Fruit fly (Drosophila melanogaster) whole organism, embryonic: ENCODE measurements around the gene Trl.

Experiments used
- ATbp ChIP-seq: fragments of 200-800 bp; sonication (Bioruptor generic); optimal IDR thresholded peaks from 2 replicates; lab custom pipeline; 2017; ENCODE audit warnings: missing biosample characterization, mild to moderate bottlenecking, missing genetic modification characterization, missing genetic modification reagents
- Awh ChIP-seq: fragments of 200-800 bp; sonication (Bioruptor generic); IDR thresholded peaks from 2 replicates; pipeline ENCODE4, ENCODE4 v1.3.6; 2022; ENCODE audit warnings: missing biosample characterization, missing genetic modification characterization
- CG10209 ChIP-seq: fragments of 200-800 bp; sonication (Bioruptor generic); optimal IDR thresholded peaks from 3 replicates; lab custom pipeline; 2017; ENCODE audit warnings: missing biosample characterization, mild to moderate bottlenecking, missing genetic modification characterization, missing genetic modification reagents
- CG10431 ChIP-seq: fragments of 200-800 bp; sonication (Bioruptor generic); optimal IDR thresholded peaks from 3 replicates; lab custom pipeline; 2018; ENCODE audit warnings: missing biosample characterization, mild to moderate bottlenecking, missing genetic modification characterization
- CG10654 ChIP-seq: fragments of 200-800 bp; sonication (Bioruptor generic); optimal IDR thresholded peaks from 2 replicates; lab custom pipeline; 2016; ENCODE audit warnings: missing biosample characterization, missing genetic modification characterization
- CG13287 ChIP-seq: fragments of 200-800 bp; sonication (Bioruptor generic); IDR thresholded peaks from 2 replicates; pipeline ENCODE4 v1.3.6; 2022; ENCODE audit warnings: missing biosample characterization, missing genetic modification characterization; ENCODE audit not compliant: partially characterized antibody
- CG13894 ChIP-seq: fragments of 200-800 bp; sonication (Bioruptor generic); optimal IDR thresholded peaks from 3 replicates; lab custom pipeline; 2018; ENCODE audit warnings: missing biosample characterization, mild to moderate bottlenecking, missing genetic modification characterization, moderate library complexity
- CG14050 ChIP-seq: fragments of 200-800 bp; sonication (Bioruptor generic); IDR thresholded peaks from 3 replicates; pipeline ENCODE4 v1.3.6; 2022; ENCODE audit warnings: missing biosample characterization, missing genetic modification characterization
- CG15011 ChIP-seq: fragments of 200-800 bp; sonication (Bioruptor generic); optimal IDR thresholded peaks from 3 replicates; lab custom pipeline; 2018; ENCODE audit warnings: missing biosample characterization, mild to moderate bottlenecking, missing genetic modification characterization
- CG1602 ChIP-seq: fragments of 200-800 bp; sonication (Bioruptor generic); optimal IDR thresholded peaks from 3 replicates; lab custom pipeline; 2016; ENCODE audit warnings: missing biosample characterization, missing genetic modification characterization
- CG16815 ChIP-seq: fragments of 200-800 bp; sonication (Bioruptor generic); optimal IDR thresholded peaks from 3 replicates; lab custom pipeline; 2017; ENCODE audit warnings: missing biosample characterization, mild to moderate bottlenecking, missing genetic modification characterization
- CG17912 ChIP-seq: fragments of 200-800 bp; sonication (Bioruptor generic); optimal IDR thresholded peaks from 2 replicates; lab custom pipeline; 2018; ENCODE audit warnings: missing biosample characterization, mild to moderate bottlenecking, missing genetic modification characterization
- CG2202 ChIP-seq: fragments of 200-800 bp; sonication (Bioruptor generic); optimal IDR thresholded peaks from 2 replicates; lab custom pipeline; 2018; ENCODE audit warnings: missing biosample characterization, mild to moderate bottlenecking, missing genetic modification characterization
- CG2678 ChIP-seq: fragments of 200-800 bp; sonication (Bioruptor generic); optimal IDR thresholded peaks from 3 replicates; lab custom pipeline; 2019; ENCODE audit warnings: missing biosample characterization, mild to moderate bottlenecking, missing genetic modification characterization, moderate library complexity
- CG30431 ChIP-seq: fragments of 200-800 bp; sonication (Bioruptor generic); optimal IDR thresholded peaks from 2 replicates; lab custom pipeline; 2017; ENCODE audit warnings: missing biosample characterization, missing genetic modification characterization
- CG32767 ChIP-seq: fragments of 200-800 bp; sonication (Bioruptor generic); IDR thresholded peaks from 2 replicates; pipeline ENCODE4 v1.3.6; 2022; ENCODE audit warnings: missing biosample characterization, missing genetic modification characterization
- CG42726 ChIP-seq: fragments of 200-800 bp; sonication (Bioruptor generic); IDR thresholded peaks from 2 replicates; pipeline ENCODE4 v1.3.6; 2022; ENCODE audit warnings: missing biosample characterization, missing genetic modification characterization; ENCODE audit not compliant: partially characterized antibody
- CG43689 ChIP-seq: fragments of 200-800 bp; sonication (Bioruptor generic); IDR thresholded peaks from 2 replicates; pipeline ENCODE4 v1.3.6; 2022; ENCODE audit warnings: missing biosample characterization, missing genetic modification characterization
- CG7372 ChIP-seq: fragments of 200-800 bp; sonication (Bioruptor generic); IDR thresholded peaks from 2 replicates; pipeline ENCODE4 v1.3.6; 2022; ENCODE audit warnings: missing biosample characterization, missing genetic modification characterization
- CG8944 ChIP-seq: fragments of 200-800 bp; sonication (Bioruptor generic); optimal IDR thresholded peaks from 3 replicates; lab custom pipeline; 2016; ENCODE audit warnings: missing biosample characterization, missing genetic modification characterization
- CG9797 ChIP-seq: fragments of 200-800 bp; sonication (Bioruptor generic); optimal IDR thresholded peaks from 3 replicates; lab custom pipeline; 2018; ENCODE audit warnings: missing biosample characterization, mild to moderate bottlenecking, missing genetic modification characterization
- CHES-1-like ChIP-seq: fragments of 200-800 bp; sonication (Bioruptor generic); optimal IDR thresholded peaks from 2 replicates; lab custom pipeline; 2016; ENCODE audit warnings: missing biosample characterization, missing genetic modification characterization
- Camta ChIP-seq: fragments of 200-800 bp; sonication (Bioruptor generic); optimal IDR thresholded peaks from 2 replicates; lab custom pipeline; 2016; ENCODE audit warnings: missing biosample characterization, missing genetic modification characterization
- D19A ChIP-seq: fragments of 200-800 bp; optimal IDR thresholded peaks from 3 replicates; lab custom pipeline; 2019; ENCODE audit warnings: missing biosample characterization, mild to moderate bottlenecking, missing genetic modification characterization, moderate library complexity
- Drgx ChIP-seq: fragments of 200-800 bp; sonication (Bioruptor generic); IDR thresholded peaks from 2 replicates; pipeline ENCODE4 v1.3.6; 2022; ENCODE audit warnings: missing biosample characterization, missing genetic modification characterization
- Ets65A ChIP-seq: fragments of 200-800 bp; sonication (Bioruptor generic); peaks from one replicate; lab custom pipeline; 2016; ENCODE audit warnings: missing biosample characterization, missing genetic modification characterization
- Lpt ChIP-seq: fragments of >200 bp; optimal IDR thresholded peaks from 2 replicates; lab custom pipeline; 2018; ENCODE audit warnings: missing biosample characterization, missing genetic modification characterization
- Myb ChIP-seq: fragments of 200-800 bp; sonication (Bioruptor generic); optimal IDR thresholded peaks from 2 replicates; lab custom pipeline; 2016; ENCODE audit warnings: missing biosample characterization, missing genetic modification characterization
- NfI ChIP-seq: fragments of 200-800 bp; sonication (Bioruptor generic); optimal IDR thresholded peaks from 3 replicates; lab custom pipeline; 2018; ENCODE audit warnings: missing biosample characterization, mild to moderate bottlenecking, missing genetic modification characterization, moderate library complexity
- Poxn ChIP-seq: fragments of 200-800 bp; sonication (Bioruptor generic); IDR thresholded peaks from 2 replicates; pipeline ENCODE4 v1.3.6; 2022; ENCODE audit warnings: missing biosample characterization, missing genetic modification characterization
- Spps ChIP-seq: fragments of 200-800 bp; sonication (Bioruptor generic); optimal IDR thresholded peaks from 2 replicates; lab custom pipeline; 2018; ENCODE audit warnings: missing biosample characterization, mild to moderate bottlenecking, missing genetic modification characterization
- TFAM ChIP-seq: fragments of 200-800 bp; sonication (Bioruptor generic); optimal IDR thresholded peaks from 2 replicates; lab custom pipeline; 2017; ENCODE audit warnings: missing biosample characterization, missing genetic modification characterization, inconsistent platforms
- ase ChIP-seq: fragments of 200-800 bp; sonication (Bioruptor generic); IDR thresholded peaks from 3 replicates; pipeline ENCODE4 v1.3.6; 2022; ENCODE audit warnings: missing biosample characterization, missing genetic modification characterization
- crol ChIP-seq: fragments of 200-800 bp; sonication (Bioruptor generic); IDR thresholded peaks from 2 replicates; pipeline ENCODE4 v1.3.6; 2022; ENCODE audit warnings: missing biosample characterization, missing genetic modification characterization
- crp ChIP-seq, 2 experiments: fragments of 200-800 bp; sonication (Bioruptor generic); optimal IDR thresholded peaks; 2 replicates in 1 of 2; 3 replicates in 1 of 2; lab custom pipeline; 2017; ENCODE audit warnings: missing biosample characterization in 2 of 2, missing genetic modification characterization in 2 of 2, mild to moderate bottlenecking in 1 of 2, moderate library complexity in 1 of 2
- disco-r ChIP-seq: fragments of 200-800 bp; sonication (Bioruptor generic); optimal IDR thresholded peaks from 2 replicates; lab custom pipeline; 2016; ENCODE audit warnings: missing biosample characterization, missing genetic modification characterization
- dmrt11E ChIP-seq: fragments of 200-800 bp; sonication (Bioruptor generic); optimal IDR thresholded peaks from 3 replicates; lab custom pipeline; 2018; ENCODE audit warnings: missing biosample characterization, mild to moderate bottlenecking, missing genetic modification characterization, moderate library complexity
- fd64A ChIP-seq: fragments of 200-800 bp; sonication (Bioruptor generic); optimal IDR thresholded peaks from 3 replicates; lab custom pipeline; 2018; ENCODE audit warnings: missing biosample characterization, mild to moderate bottlenecking, missing genetic modification characterization
- ken ChIP-seq: fragments of 200-800 bp; sonication (Bioruptor generic); IDR thresholded peaks from 3 replicates; pipeline ENCODE4 v1.3.6; 2022; ENCODE audit warnings: missing biosample characterization, missing genetic modification characterization
- lilli ChIP-seq: fragments of 200-800 bp; sonication (Bioruptor generic); optimal IDR thresholded peaks from 3 replicates; lab custom pipeline; 2016; ENCODE audit warnings: missing biosample characterization, missing genetic modification characterization
- peb ChIP-seq: fragments of 200-800 bp; sonication (Bioruptor generic); IDR thresholded peaks from 2 replicates; pipeline ENCODE4 v1.3.6; 2022; ENCODE audit warnings: missing biosample characterization, missing genetic modification characterization
- pfk ChIP-seq: fragments of 200-800 bp; sonication (Bioruptor generic); optimal IDR thresholded peaks from 2 replicates; lab custom pipeline; 2018; ENCODE audit warnings: missing biosample characterization, mild to moderate bottlenecking, missing genetic modification characterization, moderate library complexity
- rib ChIP-seq: fragments of 200-800 bp; sonication (Bioruptor generic); IDR thresholded peaks from 2 replicates; pipeline ENCODE4 v1.3.6; 2022; ENCODE audit warnings: missing biosample characterization, missing genetic modification characterization
- run ChIP-seq: fragments of 200-800 bp; sonication (Bioruptor generic); optimal IDR thresholded peaks from 3 replicates; lab custom pipeline; 2018; ENCODE audit warnings: missing biosample characterization, mild to moderate bottlenecking, missing genetic modification characterization
- sc ChIP-seq, 3 experiments: fragments of >200 bp in 2 of 3; fragments of 200-800 bp in 1 of 3; sonication (Bioruptor generic) in 1 of 3; optimal IDR thresholded peaks; 2 replicates in 2 of 3; 3 replicates in 1 of 3; lab custom pipeline; 2017; ENCODE audit warnings: mild to moderate bottlenecking in 1 of 3, missing biosample characterization in 1 of 3, missing genetic modification characterization in 1 of 3, missing genetic modification reagents in 1 of 3
- sna ChIP-seq: fragments of 200-800 bp; sonication (Bioruptor generic); IDR thresholded peaks from 2 replicates; pipeline ENCODE4 v1.3.6; 2022; ENCODE audit warnings: missing biosample characterization, missing genetic modification characterization; ENCODE audit not compliant: partially characterized antibody
- ssp ChIP-seq: fragments of 200-800 bp; sonication (Bioruptor generic); IDR thresholded peaks from 2 replicates; pipeline ENCODE4 v1.3.6; 2022; ENCODE audit warnings: missing biosample characterization, missing genetic modification characterization
- sug ChIP-seq: fragments of 200-800 bp; optimal IDR thresholded peaks from 2 replicates; lab custom pipeline; 2019; ENCODE audit warnings: missing biosample characterization, mild to moderate bottlenecking, missing genetic modification characterization, moderate library complexity
- wdn ChIP-seq: fragments of 200-800 bp; sonication (Bioruptor generic); IDR thresholded peaks from 2 replicates; pipeline ENCODE4 v1.3.6; 2022; ENCODE audit warnings: missing biosample characterization, missing genetic modification characterization
- zfh1 ChIP-seq: fragments of 200-800 bp; sonication (Bioruptor generic); IDR thresholded peaks from 3 replicates; pipeline ENCODE4 v1.3.6; 2022; ENCODE audit warnings: missing biosample characterization, missing genetic modification characterization

Trl gene

DNA sequence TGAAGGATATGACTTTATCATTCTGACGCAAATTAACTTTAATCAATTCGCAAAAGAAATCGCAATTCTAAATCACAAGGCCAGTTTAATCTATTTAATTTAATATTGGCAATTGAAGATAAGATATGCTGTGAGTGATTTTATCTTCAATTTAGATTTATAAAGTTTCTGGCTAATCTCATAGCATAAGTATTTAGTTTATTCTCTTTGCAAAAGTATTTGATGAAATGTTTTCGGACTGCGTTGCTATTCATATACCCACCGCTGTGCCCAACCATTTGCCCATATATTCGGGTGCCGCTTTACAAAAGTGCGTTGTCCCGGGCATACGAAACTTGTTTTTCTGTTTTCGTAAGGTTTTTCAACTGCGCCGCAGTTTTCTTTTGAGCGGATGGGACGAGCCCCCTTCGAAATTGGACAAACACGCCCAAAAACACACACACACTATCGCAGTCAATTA lies 24.1 kb upstream of the Trl start (continued):
- TF ChIP-seq ken (GFP tag; lab: Robert Waterston, UW) (peak; percentile 77), ase (peak; percentile 79), CG1602 (peak; percentile 95), CG32767 (peak; percentile 95), Awh (GFP tag; lab: Robert Waterston, UW) (peak; percentile 73), peb (GFP tag; lab: Robert Waterston, UW) (peak; percentile 78), CG10431 (GFP tag; lab: Kevin White, UChicago) (peak; percentile 90), CG8944 (peak; percentile 88), Camta (GFP tag; lab: Kevin White, UChicago) (peak; percentile 95), sna (GFP tag; lab: Robert Waterston, UW) (no peak), CG2202 (tag; lab: Kevin White, UChicago) (peak; percentile 96), ssp (peak; percentile 78), dmrt11E (tag; lab: Kevin White, UChicago) (peak; percentile 98), CG10654 (GFP tag; lab: Kevin White, UChicago) (peak; percentile 93), CG9797 (GFP tag; lab: Kevin White, UChicago) (peak; percentile 42), CG13287 (no peak; the same call in 1 of the 2 replicates), zfh1 (GFP tag; lab: Robert Waterston, UW) (peak; percentile 82), CG15011 (peak; percentile 98), D19A (tag; lab: Kevin White, UChicago) (peak; percentile 95), ATbp (peak; percentile 92), CG17912 (GFP tag; lab: Kevin White, UChicago) (peak; percentile 78), disco-r (peak; percentile 92), NfI (GFP tag; lab: Kevin White, UChicago) (peak; percentile 97), CG10209 (GFP tag; lab: Kevin White, UChicago) (peak; percentile 97), TFAM (GFP tag; lab: Kevin White, UChicago) (peak; percentile 64), Drgx (GFP tag; lab: Robert Waterston, UW) (peak; percentile 56), crol (GFP tag; lab: Robert Waterston, UW) (peak; percentile 30; the same call in 1 of the 2 replicates), Poxn (GFP tag; lab: Robert Waterston, UW) (peak; percentile 70), Spps (tag; lab: Kevin White, UChicago) (peak; percentile 96), Ets65A (GFP tag; lab: Kevin White, UChicago) (peak; percentile 99), CG14050 (GFP tag; lab: Robert Waterston, UW) (peak; percentile 83), Lpt (GFP tag; lab: Kevin White, UChicago) (no peak), CG16815 (GFP tag; lab: Kevin White, UChicago) (peak; percentile 96), CG13894 (tag; lab: Kevin White, UChicago) (peak; percentile 68), pfk (peak; percentile 35), wdn (GFP tag; lab: Robert Waterston, UW) (peak; percentile 80), fd64A (GFP tag; lab: Kevin White, UChicago) (peak; percentile 86), CG43689 (peak; percentile 81), run (peak; percentile 95), sug (tag; lab: Kevin White, UChicago) (peak; percentile 93), CG42726 (no peak), lilli (GFP tag; lab: Kevin White, UChicago) (peak; percentile 96), sc (optimal IDR thresholded peaks at IDR 0.05; lab: Kevin White, UChicago) (no peak), sc (GFP tag; optimal IDR thresholded peaks at IDR 0.05; lab: Kevin White, UChicago) (peak; percentile 97), crp (GFP tag; optimal IDR thresholded peaks at IDR 0.05; lab: Kevin White, UChicago) (peak in 1 of 2 experiments; percentile 49), CG7372 (GFP tag; lab: Robert Waterston, UW) (peak; percentile 86), rib (peak; percentile 85), CG2678 (tag; lab: Kevin White, UChicago) (peak; percentile 99), Myb (GFP tag; lab: Kevin White, UChicago) (peak; percentile 79), CG30431 (peak; percentile 92), CHES-1-like (peak; percentile 91)
